Fruit fly (Drosophila melanogaster) whole organism, prepupa: ENCODE results near the gene CG14551.

Experiments used
- CG10669 ChIP-seq: fragments of 200-800 bp; sonication (Bioruptor generic); optimal IDR thresholded peaks from 3 replicates; lab custom pipeline; 2018; ENCODE audit warnings: missing biosample characterization, mild to moderate bottlenecking, missing genetic modification characterization, moderate library complexity
- CG11294 ChIP-seq: fragments of 200-800 bp; sonication (Bioruptor generic); IDR thresholded peaks from 2 replicates; pipeline ENCODE4 v1.3.6; 2022; ENCODE audit warnings: missing biosample characterization, missing genetic modification characterization
- CG11762 ChIP-seq: fragments of 200-800 bp; sonication (Bioruptor generic); optimal IDR thresholded peaks from 3 replicates; lab custom pipeline; 2016; ENCODE audit warnings: missing biosample characterization, missing genetic modification characterization; ENCODE audit not compliant: insufficient read depth
- CG11902 ChIP-seq: fragments of 200-800 bp; sonication (Bioruptor generic); optimal IDR thresholded peaks from 3 replicates; lab custom pipeline; 2016; ENCODE audit warnings: missing biosample characterization, missing genetic modification characterization
- CG15336 ChIP-seq: fragments of 200-800 bp; sonication (Bioruptor generic); IDR thresholded peaks from 2 replicates; pipeline ENCODE4 v1.3.6; 2022; ENCODE audit warnings: missing biosample characterization, missing genetic modification characterization
- CG1621 ChIP-seq: fragments of 200-800 bp; sonication (Bioruptor generic); optimal IDR thresholded peaks from 3 replicates; lab custom pipeline; 2018; ENCODE audit warnings: missing biosample characterization, mild to moderate bottlenecking, missing genetic modification characterization
- CG31627 ChIP-seq: fragments of 200-800 bp; sonication (Bioruptor generic); optimal IDR thresholded peaks from 3 replicates; lab custom pipeline; 2016; ENCODE audit warnings: missing biosample characterization, missing genetic modification characterization
- CG6276 ChIP-seq: fragments of 200-800 bp; sonication (Bioruptor generic); optimal IDR thresholded peaks from 2 replicates; lab custom pipeline; 2017; ENCODE audit warnings: missing biosample characterization, mild to moderate bottlenecking, missing genetic modification characterization
- CG6792 ChIP-seq: fragments of 200-800 bp; sonication (Bioruptor generic); optimal IDR thresholded peaks from 3 replicates; lab custom pipeline; 2016; ENCODE audit warnings: missing biosample characterization, missing genetic modification characterization
- CG6808 ChIP-seq: fragments of 200-800 bp; sonication (Bioruptor generic); optimal IDR thresholded peaks from 3 replicates; lab custom pipeline; 2017; ENCODE audit warnings: missing biosample characterization, missing genetic modification characterization, mild to moderate bottlenecking, moderate library complexity, missing genetic modification reagents
- CG7368 ChIP-seq: fragments of 200-800 bp; sonication (Bioruptor generic); optimal IDR thresholded peaks from 3 replicates; lab custom pipeline; 2016; ENCODE audit warnings: missing biosample characterization, missing genetic modification characterization
- CG8119 ChIP-seq: fragments of 200-800 bp; sonication (Bioruptor generic); IDR thresholded peaks from 3 replicates; pipeline ENCODE4 v1.3.6; 2022; ENCODE audit warnings: missing biosample characterization, missing genetic modification characterization
- CG8319 ChIP-seq: fragments of 200-800 bp; sonication (Bioruptor generic); optimal IDR thresholded peaks from 3 replicates; lab custom pipeline; 2016; ENCODE audit warnings: missing biosample characterization, missing genetic modification characterization
- CG9139 ChIP-seq: fragments of 200-800 bp; sonication (Bioruptor generic); optimal IDR thresholded peaks from 3 replicates; lab custom pipeline; 2017; ENCODE audit warnings: missing biosample characterization, mild to moderate bottlenecking, missing genetic modification characterization
- Eip78C ChIP-seq: fragments of 200-800 bp; sonication (Bioruptor generic); peaks from one replicate; lab custom pipeline; 2016; ENCODE audit warnings: missing biosample characterization, missing genetic modification characterization
- Ets21C ChIP-seq: fragments of 200-800 bp; sonication (Bioruptor generic); optimal IDR thresholded peaks from 3 replicates; lab custom pipeline; 2016; ENCODE audit warnings: missing biosample characterization, missing genetic modification characterization
- Ets96B ChIP-seq: fragments of 200-800 bp; optimal IDR thresholded peaks from 2 replicates; lab custom pipeline; 2019; ENCODE audit warnings: missing biosample characterization, mild to moderate bottlenecking, missing genetic modification characterization, moderate library complexity
- Gug ChIP-seq: fragments of 200-800 bp; sonication (Bioruptor generic); IDR thresholded peaks from 2 replicates; pipeline ENCODE4 v1.3.6; 2022; ENCODE audit warnings: missing biosample characterization, missing genetic modification characterization
- Hr38 ChIP-seq: sonication (Bioruptor generic); optimal IDR thresholded peaks from 2 replicates; lab custom pipeline; 2016; ENCODE audit warnings: missing biosample characterization, missing genetic modification characterization
- Hr39 ChIP-seq: fragments of 200-800 bp; sonication (Bioruptor generic); optimal IDR thresholded peaks from 2 replicates; lab custom pipeline; 2016; ENCODE audit warnings: missing biosample characterization, missing genetic modification characterization
- Met ChIP-seq: fragments of 200-800 bp; sonication (Bioruptor generic); optimal IDR thresholded peaks from 3 replicates; lab custom pipeline; 2016; ENCODE audit warnings: missing biosample characterization, missing genetic modification characterization
- Sox102F ChIP-seq: fragments of 200-800 bp; sonication (Bioruptor generic); optimal IDR thresholded peaks from 2 replicates; lab custom pipeline; 2016; ENCODE audit warnings: missing biosample characterization, mild to moderate bottlenecking, missing genetic modification characterization
- Sox14 ChIP-seq: fragments of 200-800 bp; sonication (Bioruptor generic); optimal IDR thresholded peaks from 3 replicates; lab custom pipeline; 2016; ENCODE audit warnings: missing biosample characterization, missing genetic modification characterization
- acj6 ChIP-seq: fragments of 200-800 bp; sonication (Bioruptor generic); optimal IDR thresholded peaks from 3 replicates; lab custom pipeline; 2016; ENCODE audit warnings: missing biosample characterization, missing genetic modification characterization
- cyc ChIP-seq: fragments of 200-800 bp; sonication (Bioruptor generic); optimal IDR thresholded peaks from 3 replicates; lab custom pipeline; 2016; ENCODE audit warnings: missing biosample characterization, missing genetic modification characterization
- dac ChIP-seq: fragments of 200-800 bp; sonication (Bioruptor generic); optimal IDR thresholded peaks from 2 replicates; lab custom pipeline; 2017; ENCODE audit warnings: missing biosample characterization, mild to moderate bottlenecking, missing genetic modification characterization
- eg ChIP-seq: fragments of 200-800 bp; sonication (Bioruptor generic); IDR thresholded peaks from 3 replicates; pipeline ENCODE4 v1.3.6; 2022; ENCODE audit warnings: missing biosample characterization, missing genetic modification characterization
- fkh ChIP-seq: fragments of 200-800 bp; sonication (Bioruptor generic); optimal IDR thresholded peaks from 3 replicates; lab custom pipeline; 2017; ENCODE audit warnings: missing biosample characterization, mild to moderate bottlenecking, missing genetic modification characterization, moderate library complexity
- lz ChIP-seq: fragments of 200-800 bp; sonication (Bioruptor generic); optimal IDR thresholded peaks from 3 replicates; lab custom pipeline; 2016; ENCODE audit warnings: missing biosample characterization, missing genetic modification characterization
- net ChIP-seq: fragments of 200-800 bp; sonication (Bioruptor generic); optimal IDR thresholded peaks from 3 replicates; lab custom pipeline; 2016; ENCODE audit warnings: missing biosample characterization, missing genetic modification characterization
- spab ChIP-seq: fragments of 200-800 bp; sonication (Bioruptor generic); optimal IDR thresholded peaks from 2 replicates; lab custom pipeline; 2017; ENCODE audit warnings: missing biosample characterization, mild to moderate bottlenecking, missing genetic modification characterization, missing genetic modification reagents
- svp ChIP-seq: fragments of 200-800 bp; sonication (Bioruptor generic); peaks from one replicate; lab custom pipeline; 2016; ENCODE audit warnings: missing biosample characterization, missing genetic modification characterization
- topi ChIP-seq: fragments of 200-800 bp; sonication (Bioruptor generic); optimal IDR thresholded peaks from 3 replicates; lab custom pipeline; 2016; ENCODE audit warnings: missing biosample characterization, missing genetic modification characterization

Gene CG14551

DNA sequence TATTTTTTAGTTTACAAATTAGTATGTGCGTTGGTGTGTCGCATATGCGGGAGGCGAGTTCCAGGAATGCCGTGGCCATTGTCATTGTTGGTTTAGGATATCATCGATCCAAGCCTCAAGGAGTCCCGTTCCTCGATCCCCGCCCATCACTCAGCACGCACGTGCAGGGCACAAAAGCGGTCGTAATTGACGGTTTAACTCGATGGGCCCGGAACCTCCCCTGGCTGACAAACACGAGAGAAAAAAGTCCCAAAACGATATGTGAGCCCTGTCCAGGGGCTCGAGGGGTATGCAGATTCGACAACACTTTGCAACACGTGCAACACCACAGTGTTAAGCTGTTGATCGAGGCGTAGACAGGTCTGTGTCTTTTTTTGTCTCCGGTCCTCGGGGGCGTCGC is 34.9 kb downstream of the CG14551 start:
- TF ChIP-seq spab = no peak
- no peak for TF ChIP-seq CG11294 (GFP tag; lab: Robert Waterston, UW)
- no peak for TF ChIP-seq CG10669
- no peak for TF ChIP-seq CG6808 (GFP tag; lab: Kevin White, UChicago)
- TF ChIP-seq net (GFP tag; lab: Kevin White, UChicago) = no peak
- no peak for TF ChIP-seq Gug (GFP tag; lab: Robert Waterston, UW)
- TF ChIP-seq CG6792 (GFP tag; lab: Kevin White, UChicago) = no peak
- TF ChIP-seq CG11902 (GFP tag; lab: Kevin White, UChicago) = no peak
- TF ChIP-seq fkh (GFP tag; lab: Kevin White, UChicago) = no peak
- TF ChIP-seq dac (GFP tag; lab: Kevin White, UChicago) = no peak
- no peak for TF ChIP-seq CG8319 (GFP tag; lab: Kevin White, UChicago)
- no peak for TF ChIP-seq CG8119 (GFP tag; lab: Robert Waterston, UW)
- no peak for TF ChIP-seq Sox102F (GFP tag; lab: Kevin White, UChicago)
- TF ChIP-seq lz (GFP tag; lab: Kevin White, UChicago) = no peak
- TF ChIP-seq, all 60 proteins: peak for 0

DNA sequence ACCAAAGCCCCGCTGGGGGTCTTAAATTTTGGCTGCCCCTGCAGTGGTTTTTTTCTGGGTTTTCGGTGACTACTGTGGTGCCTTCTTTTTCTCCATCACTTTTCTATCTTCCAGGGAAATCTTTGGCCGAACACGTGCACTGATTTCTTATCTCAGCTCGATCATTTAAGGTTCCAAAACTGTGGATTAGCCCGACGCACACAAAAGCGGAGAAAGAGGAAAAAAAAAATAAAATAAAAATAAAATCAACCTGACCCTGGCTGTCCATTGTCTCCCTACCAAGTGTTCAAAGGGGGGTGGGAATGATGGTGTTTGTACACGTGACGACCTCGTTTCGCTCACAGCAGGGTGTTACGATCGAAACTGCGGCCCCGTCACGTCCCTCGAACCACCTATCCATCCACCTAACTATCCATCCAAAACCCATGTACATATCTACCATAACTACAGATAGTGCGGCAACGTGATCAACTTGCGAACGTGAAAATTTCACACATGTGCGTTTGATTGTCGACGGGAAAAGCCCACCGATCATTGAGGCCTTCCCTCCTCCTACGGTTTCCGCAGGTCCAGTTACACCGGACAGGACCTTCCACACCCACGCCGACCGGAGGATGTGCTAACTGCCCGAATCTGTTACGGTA is 36.1 kb downstream of the CG14551 start:
- TF ChIP-seq lz (GFP tag; lab: Kevin White, UChicago) = no peak
- no peak for TF ChIP-seq topi (GFP tag; lab: Kevin White, UChicago)
- no peak for TF ChIP-seq Sox102F (GFP tag; lab: Kevin White, UChicago)
- TF ChIP-seq Sox14 (GFP tag; lab: Kevin White, UChicago) = no peak
- no peak for TF ChIP-seq Ets96B (tag; lab: Kevin White, UChicago)
- no peak for TF ChIP-seq eg (GFP tag; lab: Robert Waterston, UW)
- TF ChIP-seq Met = no peak
- TF ChIP-seq CG31627 (GFP tag; lab: Kevin White, UChicago) = no peak
- TF ChIP-seq CG6276 (GFP tag; lab: Kevin White, UChicago) = no peak
- no peak for TF ChIP-seq Gug (GFP tag; lab: Robert Waterston, UW)
- no peak for TF ChIP-seq acj6

DNA sequence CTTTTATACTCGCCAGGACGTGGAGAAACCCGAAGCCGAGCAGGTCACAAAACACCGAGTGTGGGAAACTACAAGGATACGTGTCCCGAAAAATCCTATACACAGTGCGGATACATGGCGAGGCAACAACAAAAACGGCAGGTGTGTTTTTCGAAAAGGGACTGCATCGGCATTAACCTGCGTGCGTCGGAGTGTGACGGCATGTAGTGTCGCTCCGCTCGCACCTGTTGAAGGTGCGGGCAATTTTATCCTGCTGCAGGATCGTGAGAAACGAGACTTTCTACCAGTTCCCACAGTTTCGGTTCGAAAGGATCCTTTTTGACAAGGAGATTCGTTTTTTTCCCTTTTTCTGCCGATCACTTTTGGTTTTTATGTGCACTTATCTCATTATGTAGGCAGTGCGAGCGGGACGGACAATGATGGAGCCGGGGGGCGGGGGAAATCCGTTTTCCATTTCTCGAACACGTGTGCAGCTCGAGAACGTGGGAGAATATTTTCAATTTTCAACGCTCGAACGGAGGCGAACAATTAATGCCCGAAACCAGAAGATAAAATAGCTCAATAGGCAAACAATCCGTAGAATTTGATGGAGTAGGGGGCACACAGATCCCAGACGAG is 38.1 kb downstream of the CG14551 start:
- no peak for TF ChIP-seq Eip78C
- no peak for TF ChIP-seq CG9139
- no peak for TF ChIP-seq CG11762
- TF ChIP-seq svp (GFP tag; lab: Kevin White, UChicago) = no peak
- no peak for TF ChIP-seq Hr39 (GFP tag; lab: Kevin White, UChicago)
- no peak for TF ChIP-seq net (GFP tag; lab: Kevin White, UChicago)

dm6 chr3R:26023252-26023651 is 39.6 kb downstream of the CG14551 start:
- no peak for TF ChIP-seq topi (GFP tag; lab: Kevin White, UChicago)
- no peak for TF ChIP-seq cyc (GFP tag; lab: Kevin White, UChicago)
- no peak for TF ChIP-seq Eip78C
- TF ChIP-seq Sox102F (GFP tag; lab: Kevin White, UChicago) = no peak
- no peak for TF ChIP-seq CG15336 (GFP tag; lab: Robert Waterston, UW)
- TF ChIP-seq CG1621 (tag; lab: Kevin White, UChicago) = no peak
- no peak for TF ChIP-seq Ets21C (GFP tag; lab: Kevin White, UChicago)
- no peak for TF ChIP-seq Hr38 (GFP tag; lab: Kevin White, UChicago)
- TF ChIP-seq fkh (GFP tag; lab: Kevin White, UChicago) = no peak
- TF ChIP-seq CG7368 = no peak
- no peak for TF ChIP-seq CG6808 (GFP tag; lab: Kevin White, UChicago)
